Worm (Caenorhabditis elegans) whole organism, L3 larva: ENCODE measurements around the gene D2085.7.

Experiments used
- ZK546.5 ChIP-seq: sonication (generic microtip); optimal IDR thresholded peaks from 2 replicates; lab custom pipeline; 2017; ENCODE audit warnings: missing biosample characterization, missing genetic modification characterization
- aly-2 ChIP-seq: fragments of 150-350 bp; optimal IDR thresholded peaks from 2 replicates; lab custom pipeline; 2014; ENCODE audit warnings: missing biosample characterization, missing genetic modification characterization
- ceh-16 ChIP-seq: sonication (generic microtip); optimal IDR thresholded peaks from 2 replicates; lab custom pipeline; 2017; ENCODE audit warnings: missing biosample characterization, missing genetic modification characterization
- elt-1 ChIP-seq: fragments of 150-350 bp; optimal IDR thresholded peaks from 2 replicates; lab custom pipeline; 2014; ENCODE audit warnings: missing biosample characterization, missing genetic modification characterization
- elt-2 ChIP-seq: sonication (generic microtip); optimal IDR thresholded peaks from 2 replicates; lab custom pipeline; 2016; ENCODE audit warnings: missing genetic modification reagents, mild to moderate bottlenecking, missing genetic modification characterization, missing compliant biosample characterization
- elt-3 ChIP-seq, 3 experiments: fragments of 150-350 bp in 1 of 3; sonication (generic microtip) in 2 of 3; optimal IDR thresholded peaks; 2 replicates in 2 of 3; 4 replicates in 1 of 3; lab custom pipeline; 2014 to 2017; ENCODE audit warnings: missing biosample characterization in 3 of 3, missing genetic modification characterization in 3 of 3
- lin-39 ChIP-seq: fragments of 150-350 bp; optimal IDR thresholded peaks from 2 replicates; lab custom pipeline; 2018; ENCODE audit warnings: missing biosample characterization, missing genetic modification reagents, missing genetic modification characterization
- nfya-1 ChIP-seq: sonication (generic microtip); optimal IDR thresholded peaks from 2 replicates; lab custom pipeline; 2017; ENCODE audit warnings: missing genetic modification characterization, mild to moderate bottlenecking, missing compliant biosample characterization, antibody characterized with exemption, moderate library complexity; ENCODE audit not compliant: insufficient read depth
- nhr-12 ChIP-seq: fragments of 150-350 bp; optimal IDR thresholded peaks from 2 replicates; lab custom pipeline; 2014; ENCODE audit warnings: missing biosample characterization, missing genetic modification characterization
- nhr-77 ChIP-seq: fragments of 150-350 bp; optimal IDR thresholded peaks from 2 replicates; lab custom pipeline; 2014; ENCODE audit warnings: missing biosample characterization, missing genetic modification characterization
- sea-2 ChIP-seq: fragments of 150-350 bp; sonication (generic microtip); optimal IDR thresholded peaks from 4 replicates; lab custom pipeline; 2014; ENCODE audit warnings: missing biosample characterization, missing genetic modification reagents, missing genetic modification characterization
- skn-1 ChIP-seq: fragments of 150-350 bp; optimal IDR thresholded peaks from 2 replicates; lab custom pipeline; 2014; ENCODE audit warnings: missing biosample characterization, missing genetic modification characterization
- snpc-4 ChIP-seq: fragments of 150-350 bp; optimal IDR thresholded peaks from 2 replicates; lab custom pipeline; 2014; ENCODE audit warnings: missing biosample characterization, missing genetic modification characterization
- unc-62 ChIP-seq: fragments of 150-350 bp; sonication (generic microtip); optimal IDR thresholded peaks from 4 replicates; lab custom pipeline; 2014; ENCODE audit warnings: missing biosample characterization, missing genetic modification reagents, missing genetic modification characterization
- ztf-4 ChIP-seq: fragments of 150-350 bp; optimal IDR thresholded peaks from 2 replicates; lab custom pipeline; 2014; ENCODE audit warnings: missing biosample characterization, missing genetic modification characterization

Gene D2085.7

ce11 chrII:8685623-8686022 is 44.4 kb downstream of the D2085.7 start, which contains the start of gene C34C6.9:
Gene C34C6.9 (plus strand): TSS chrII:8685923.
- TF ChIP-seq elt-1 (tag; lab: Kevin White, UChicago) (no peak), unc-62 (GFP tag; lab: Kevin White, UChicago) (no peak), elt-3 (tag; optimal IDR thresholded peaks at IDR 0.05; lab: Kevin White, UChicago) (no peak), skn-1 (tag; lab: Kevin White, UChicago) (no peak)

- no peak for TF ChIP-seq elt-2 (tag; lab: Kevin White, UChicago)
- no peak for TF ChIP-seq snpc-4 (tag; lab: Kevin White, UChicago)
- no peak for TF ChIP-seq lin-39 (tag; lab: Kevin White, UChicago)
- no peak for TF ChIP-seq nfya-1 (tag; lab: Kevin White, UChicago)
- no peak for TF ChIP-seq ceh-16
- TF ChIP-seq unc-62 (GFP tag; lab: Kevin White, UChicago), result no peak
These were observed 50.3 kb downstream of the D2085.7 start, which contains the start of gene C34C6.3 for ce11 chrII:8691344-8691960. Gene C34C6.3 (plus strand): TSS chrII:8691910.

DNA sequence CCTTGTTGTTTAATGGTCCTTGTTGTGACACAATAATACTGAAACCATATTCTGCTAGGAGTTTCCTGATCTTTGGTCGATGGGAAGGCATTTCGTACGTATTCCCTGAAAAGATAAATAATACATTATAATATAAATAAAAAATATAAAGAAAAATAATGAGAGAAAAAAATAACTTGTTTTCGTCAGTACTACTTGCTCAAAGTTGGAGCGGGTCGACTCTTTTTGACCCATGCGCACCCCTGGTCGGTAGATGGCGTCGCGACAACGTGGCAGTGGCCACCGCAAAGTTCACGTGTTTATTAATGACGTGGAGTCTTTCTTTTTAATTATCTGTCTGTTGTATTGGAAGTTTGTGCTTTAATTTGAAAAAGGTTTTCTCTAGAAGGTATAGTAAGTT is 54.6 kb downstream of the D2085.7 start, which contains the start of gene C34C6.10:
Gene C34C6.10, minus strand, starts transcription at position 101 of the 400 bp plus-strand sequence.
- TF ChIP-seq elt-2 (tag; lab: Kevin White, UChicago) (no peak), nhr-12 (no peak), unc-62 (GFP tag; lab: Kevin White, UChicago) (no peak), nhr-77 (tag; lab: Kevin White, UChicago) (no peak), aly-2 (tag; lab: Kevin White, UChicago) (no peak), ztf-4 (tag; lab: Kevin White, UChicago) (no peak), ZK546.5 (tag; lab: Kevin White, UChicago) (no peak), sea-2 (GFP tag; lab: Kevin White, UChicago) (no peak), snpc-4 (tag; lab: Kevin White, UChicago) (no peak)
